Worm (Caenorhabditis elegans) whole organism, L1 larva: ENCODE measurements around the gene tig-3.

Source experiments
- F16B12.6 ChIP-seq: fragments of 150-350 bp; optimal IDR thresholded peaks from 2 replicates; lab custom pipeline; 2014; ENCODE audit warnings: missing biosample characterization, missing genetic modification characterization
- blmp-1 ChIP-seq: fragments of 150-350 bp; optimal IDR thresholded peaks from 2 replicates; lab custom pipeline; 2014; ENCODE audit warnings: missing biosample characterization, missing genetic modification characterization
- dpl-1 ChIP-seq, 3 experiments: fragments of 150-350 bp in 2 of 3; sonication (generic microtip) in 1 of 3; optimal IDR thresholded peaks; 2 replicates each; lab custom pipeline; 2014 to 2017; ENCODE audit warnings: missing biosample characterization in 3 of 3, missing genetic modification characterization in 3 of 3, missing genetic modification reagents in 3 of 3
- dsc-1 ChIP-seq: sonication (generic microtip); optimal IDR thresholded peaks from 2 replicates; lab custom pipeline; 2016; ENCODE audit warnings: mild to moderate bottlenecking, missing genetic modification characterization, missing compliant biosample characterization
- egl-27 ChIP-seq, 2 experiments: fragments of 150-350 bp in 1 of 2; sonication (generic microtip); optimal IDR thresholded peaks; 3 replicates each; lab custom pipeline; 2017 to 2018; ENCODE audit warnings: missing biosample characterization in 2 of 2, missing genetic modification characterization in 2 of 2, missing genetic modification reagents in 2 of 2
- elt-2 ChIP-seq: sonication (generic microtip); optimal IDR thresholded peaks from 2 replicates; lab custom pipeline; 2016; ENCODE audit warnings: missing genetic modification characterization, mild to moderate bottlenecking, inconsistent platforms, missing compliant biosample characterization, missing genetic modification reagents
- fkh-8 ChIP-seq: sonication (generic microtip); optimal IDR thresholded peaks from 2 replicates; lab custom pipeline; 2016; ENCODE audit warnings: mild to moderate bottlenecking, missing genetic modification characterization, missing compliant biosample characterization
- lin-15B ChIP-seq: fragments of 150-350 bp; sonication (generic microtip); optimal IDR thresholded peaks from 3 replicates; lab custom pipeline; 2014; ENCODE audit warnings: missing biosample characterization, missing genetic modification characterization
- snpc-4 ChIP-seq: fragments of 150-350 bp; optimal IDR thresholded peaks from 2 replicates; lab custom pipeline; 2014; ENCODE audit warnings: missing biosample characterization, missing genetic modification characterization
- unc-62 ChIP-seq: fragments of 150-350 bp; optimal IDR thresholded peaks from 2 replicates; lab custom pipeline; 2014; ENCODE audit warnings: missing biosample characterization, missing genetic modification reagents, missing genetic modification characterization
- ztf-11 ChIP-seq, 2 experiments: sonication (generic microtip); optimal IDR thresholded peaks; 2 replicates each; lab custom pipeline; 2016 to 2017; ENCODE audit warnings: missing genetic modification characterization in 2 of 2, missing biosample characterization in 1 of 2, missing compliant biosample characterization in 1 of 2

- no peak for TF ChIP-seq ztf-11 (tag; optimal IDR thresholded peaks at IDR 0.05; lab: Kevin White, UChicago)
- TF ChIP-seq fkh-8 (tag; lab: Kevin White, UChicago): no peak
- TF ChIP-seq elt-2 (tag; lab: Kevin White, UChicago): no peak
- no peak for TF ChIP-seq F16B12.6 (tag; lab: Kevin White, UChicago)
- no peak for TF ChIP-seq blmp-1 (tag; lab: Kevin White, UChicago)
- no peak for TF ChIP-seq lin-15B (tag; lab: Kevin White, UChicago)
- no peak for TF ChIP-seq dsc-1 (tag; lab: Kevin White, UChicago)
- no peak for TF ChIP-seq unc-62
- TF ChIP-seq dpl-1 (GFP tag; optimal IDR thresholded peaks at IDR 0.05; lab: Kevin White, UChicago): no peak
- no peak for TF ChIP-seq snpc-4
- TF ChIP-seq egl-27 (tag; optimal IDR thresholded peaks at IDR 0.05; lab: Kevin White, UChicago): no peak
Measured at ce11 chrII:15265951-15266350, 14.4 kb upstream of the tig-3 start.
